Worm (Caenorhabditis elegans) whole organism, L1 larva: ENCODE measurements around the gene ced-11.

Source experiments
- ama-1 ChIP-seq: fragments of 150-350 bp; optimal IDR thresholded peaks from 2 replicates; lab custom pipeline; 2014
- blmp-1 ChIP-seq: fragments of 150-350 bp; optimal IDR thresholded peaks from 2 replicates; lab custom pipeline; 2014; ENCODE audit warnings: missing biosample characterization, missing genetic modification characterization
- elt-2 ChIP-seq: sonication (generic microtip); optimal IDR thresholded peaks from 2 replicates; lab custom pipeline; 2016; ENCODE audit warnings: missing genetic modification characterization, mild to moderate bottlenecking, inconsistent platforms, missing compliant biosample characterization, missing genetic modification reagents
- elt-3 ChIP-seq, 6 experiments: fragments of 150-350 bp in 1 of 6; sonication (generic microtip); optimal IDR thresholded peaks; 2 replicates each; lab custom pipeline; 2017 to 2018; ENCODE audit warnings: missing biosample characterization in 6 of 6, missing genetic modification characterization in 6 of 6, inconsistent platforms in 1 of 6
- fkh-10 ChIP-seq: sonication (generic microtip); optimal IDR thresholded peaks from 2 replicates; lab custom pipeline; 2017; ENCODE audit warnings: missing biosample characterization, missing genetic modification reagents, missing genetic modification characterization
- fkh-8 ChIP-seq: sonication (generic microtip); optimal IDR thresholded peaks from 2 replicates; lab custom pipeline; 2016; ENCODE audit warnings: mild to moderate bottlenecking, missing genetic modification characterization, missing compliant biosample characterization
- lin-39 ChIP-seq: fragments of 150-350 bp; optimal IDR thresholded peaks from 2 replicates; lab custom pipeline; 2014; ENCODE audit warnings: missing biosample characterization, missing genetic modification reagents, missing genetic modification characterization
- lsy-2 ChIP-seq, 2 experiments: fragments of 150-350 bp; optimal IDR thresholded peaks; 2 replicates each; lab custom pipeline; 2014; ENCODE audit warnings: missing biosample characterization in 2 of 2, missing genetic modification characterization in 2 of 2
- nhr-12 ChIP-seq: sonication (generic microtip); optimal IDR thresholded peaks from 2 replicates; lab custom pipeline; 2017; ENCODE audit warnings: missing biosample characterization, missing genetic modification characterization
- nhr-19 ChIP-seq: fragments of 200-800 bp; sonication (Bioruptor generic); conservative IDR thresholded peaks from 2 replicates; pipeline ENCODE4 v1.3.6; 2022; ENCODE audit warnings: missing genetic modification characterization, missing compliant biosample characterization
- nhr-76 ChIP-seq: sonication (generic microtip); optimal IDR thresholded peaks from 2 replicates; lab custom pipeline; 2017; ENCODE audit warnings: missing biosample characterization, missing genetic modification characterization
- pqm-1 ChIP-seq: sonication (generic microtip); optimal IDR thresholded peaks from 3 replicates; lab custom pipeline; 2017; ENCODE audit warnings: missing biosample characterization, missing genetic modification characterization
- ztf-4 ChIP-seq: fragments of 150-350 bp; optimal IDR thresholded peaks from 2 replicates; lab custom pipeline; 2014; ENCODE audit warnings: missing biosample characterization, missing genetic modification characterization

- no peak for TF ChIP-seq elt-3 (tag; optimal IDR thresholded peaks at IDR 0.05; lab: Kevin White, UChicago)
- no peak for TF ChIP-seq nhr-76 (tag; lab: Kevin White, UChicago)
- TF ChIP-seq lin-39 (tag; lab: Kevin White, UChicago) = no peak
- no peak for TF ChIP-seq ama-1 (lab: Kevin White, UChicago)
- TF ChIP-seq nhr-19 = no peak
- no peak for TF ChIP-seq nhr-12 (tag; lab: Kevin White, UChicago)
- no peak for TF ChIP-seq elt-2 (tag; lab: Kevin White, UChicago)
- no peak for TF ChIP-seq fkh-10 (GFP tag; lab: Kevin White, UChicago)
- no peak for TF ChIP-seq lsy-2 (tag; optimal IDR thresholded peaks at IDR 0.05; lab: Kevin White, UChicago)
- TF ChIP-seq ztf-4 = no peak
- no peak for TF ChIP-seq pqm-1
- no peak for TF ChIP-seq fkh-8 (tag; lab: Kevin White, UChicago)
- no peak for TF ChIP-seq blmp-1
Observed at ce11 chrIII:9109726-9110125, 9.6 kb upstream of the ced-11 start.
